Worm (Caenorhabditis elegans): Measurements from ENCODE around the gene C02F4.5.

C02F4.5 gene

DNA sequence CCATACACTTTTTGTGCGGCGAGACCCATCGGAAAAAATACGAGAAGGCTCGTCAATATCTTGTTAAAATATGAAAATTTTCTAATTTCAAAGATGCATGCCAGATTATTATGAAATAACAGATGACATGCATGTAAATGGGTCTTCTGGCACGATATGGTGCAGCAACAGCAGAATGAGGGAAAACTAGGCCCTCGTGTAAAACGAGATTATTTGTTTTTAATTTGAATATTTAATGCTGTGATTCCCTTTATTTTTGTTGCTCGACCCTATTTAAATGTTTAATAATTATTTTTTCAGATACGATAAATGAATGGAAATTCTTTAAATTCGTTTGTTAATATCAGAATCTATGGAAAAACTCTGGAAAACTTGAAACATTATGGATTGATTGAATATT, 37.7 kb upstream of the C02F4.5 start, which contains the start of gene him-8:
him-8 (plus strand) TSS at position 301 of the 400 bp plus-strand sequence.
- no peak for TF ChIP-seq ceh-39 (tag; optimal IDR thresholded peaks at IDR 0.05)
- no peak for TF ChIP-seq zip-8 (tag; optimal IDR thresholded peaks at IDR 0.05)
- TF ChIP-seq bed-3 (GFP tag; optimal IDR thresholded peaks at IDR 0.05) = no peak
- TF ChIP-seq ham-2 (GFP tag; optimal IDR thresholded peaks at IDR 0.05) = no peak
- TF ChIP-seq nhr-2 (tag; optimal IDR thresholded peaks at IDR 0.05) = no peak
- no peak for TF ChIP-seq nhr-12 (tag; optimal IDR thresholded peaks at IDR 0.05)
- no peak for TF ChIP-seq hlh-1 (tag; optimal IDR thresholded peaks at IDR 0.05)
- no peak for TF ChIP-seq ceh-83 (GFP tag; optimal IDR thresholded peaks at IDR 0.05)
- TF ChIP-seq sem-2 (GFP tag; optimal IDR thresholded peaks at IDR 0.05) = no peak
- TF ChIP-seq ceh-43 (GFP tag; optimal IDR thresholded peaks at IDR 0.05) = no peak
- TF ChIP-seq tbx-8 (GFP tag; optimal IDR thresholded peaks at IDR 0.05) = no peak

ce11 chrIV:10558415-10558814, 34.5 kb upstream of the C02F4.5 start, which contains the start of gene zim-3:
Gene zim-3, plus strand, starts transcription at chrIV:10558715.
- no peak for TF ChIP-seq hlh-1 (tag; optimal IDR thresholded peaks at IDR 0.05)

- TF ChIP-seq blmp-1 (tag; optimal IDR thresholded peaks at IDR 0.05) (no peak), ztf-11 (tag; optimal IDR thresholded peaks at IDR 0.05) (no peak), nhr-237 (tag; optimal IDR thresholded peaks at IDR 0.05) (no peak), unc-62 (GFP tag; optimal IDR thresholded peaks at IDR 0.05) (no peak), bed-3 (GFP tag; optimal IDR thresholded peaks at IDR 0.05) (no peak), mls-2 (tag; optimal IDR thresholded peaks at IDR 0.05) (no peak), mep-1 (tag; optimal IDR thresholded peaks at IDR 0.05) (no peak), nhr-28 (tag; optimal IDR thresholded peaks at IDR 0.05) (no peak), lin-32 (GFP tag; optimal IDR thresholded peaks at IDR 0.05) (no peak), lsy-2 (tag; optimal IDR thresholded peaks at IDR 0.05) (no peak), nhr-2 (tag; optimal IDR thresholded peaks at IDR 0.05) (no peak), tbx-8 (GFP tag; optimal IDR thresholded peaks at IDR 0.05) (no peak), unc-120 (tag; optimal IDR thresholded peaks at IDR 0.05; ENCODE audit: poor library complexity, severe bottlenecking) (no peak), mab-5 (tag; optimal IDR thresholded peaks at IDR 0.05) (no peak), ceh-39 (tag; optimal IDR thresholded peaks at IDR 0.05) (no peak), unc-39 (tag; optimal IDR thresholded peaks at IDR 0.05) (no peak), sptf-1 (tag; optimal IDR thresholded peaks at IDR 0.05) (no peak), drap-1 (GFP tag; optimal IDR thresholded peaks at IDR 0.05) (no peak), sem-2 (GFP tag; optimal IDR thresholded peaks at IDR 0.05) (no peak), snpc-4 (tag; optimal IDR thresholded peaks at IDR 0.05) (no peak)
These were observed 31.0 kb upstream of the C02F4.5 start, which contains the start of gene zim-2 for ce11 chrIV:10554947-10555346. Gene zim-2, plus strand, starts transcription at chrIV:10555247.

- no peak for TF ChIP-seq snpc-4 (tag; optimal IDR thresholded peaks at IDR 0.05)
- TF ChIP-seq elt-3 (tag; optimal IDR thresholded peaks at IDR 0.05) = no peak
- no peak for TF ChIP-seq unc-39 (tag; optimal IDR thresholded peaks at IDR 0.05)
- TF ChIP-seq mab-5 (tag; optimal IDR thresholded peaks at IDR 0.05) = no peak
- no peak for TF ChIP-seq tbx-8 (GFP tag; optimal IDR thresholded peaks at IDR 0.05)
- no peak for TF ChIP-seq M03D4.4 (tag; optimal IDR thresholded peaks at IDR 0.05)
- no peak for TF ChIP-seq blmp-1 (tag; optimal IDR thresholded peaks at IDR 0.05)
- TF ChIP-seq lin-13 (tag; optimal IDR thresholded peaks at IDR 0.05) = no peak
- TF ChIP-seq nhr-2 (tag; optimal IDR thresholded peaks at IDR 0.05) = no peak
- no peak for TF ChIP-seq ces-1 (GFP tag; optimal IDR thresholded peaks at IDR 0.05)
- no peak for TF ChIP-seq ceh-39 (tag; optimal IDR thresholded peaks at IDR 0.05)
These were observed 22.7 kb upstream of the C02F4.5 start, which contains the start of gene zim-1 for ce11 chrIV:10546589-10547136. Gene zim-1, plus strand, starts transcription at chrIV:10547086.

DNA sequence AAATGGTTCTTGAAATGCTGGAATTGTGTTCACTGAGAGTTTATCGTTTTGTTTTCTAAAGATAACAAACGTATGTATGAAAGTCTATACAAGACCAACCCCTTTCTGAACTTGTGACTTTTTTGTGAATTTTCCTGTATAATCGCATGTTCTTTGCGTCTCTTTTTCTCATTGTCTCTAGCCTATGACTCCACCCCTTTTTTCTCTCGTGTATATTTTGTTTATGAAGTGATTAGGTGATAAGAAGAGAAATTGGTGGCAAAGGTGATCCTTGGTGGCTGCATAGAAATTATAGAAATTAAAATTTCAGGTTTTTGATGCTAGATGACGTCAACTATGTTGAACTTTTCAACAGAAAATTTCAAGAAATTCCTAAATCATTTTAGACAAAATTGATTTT, 21.1 kb upstream of the C02F4.5 start, which contains the start of gene T07G12.5:
T07G12.5 (minus strand) TSS at position 101 of the 400 bp plus-strand sequence.
- TF ChIP-seq ham-2 (GFP tag; optimal IDR thresholded peaks at IDR 0.05) = no peak
- TF ChIP-seq nhr-76 (tag; optimal IDR thresholded peaks at IDR 0.05) = no peak
- no peak for TF ChIP-seq unc-39 (tag; optimal IDR thresholded peaks at IDR 0.05)
- TF ChIP-seq drap-1 (GFP tag; optimal IDR thresholded peaks at IDR 0.05) = no peak
- TF ChIP-seq unc-62 (GFP tag; optimal IDR thresholded peaks at IDR 0.05) = no peak
- TF ChIP-seq ces-1 (GFP tag; optimal IDR thresholded peaks at IDR 0.05) = no peak
- TF ChIP-seq zip-8 (tag; optimal IDR thresholded peaks at IDR 0.05) = no peak
- TF ChIP-seq lin-32 (GFP tag; optimal IDR thresholded peaks at IDR 0.05) = no peak
- TF ChIP-seq snpc-4 (tag; optimal IDR thresholded peaks at IDR 0.05) = no peak
- no peak for TF ChIP-seq M03D4.4 (tag; optimal IDR thresholded peaks at IDR 0.05)
- no peak for TF ChIP-seq mab-5 (tag; optimal IDR thresholded peaks at IDR 0.05)
- TF ChIP-seq sptf-1 (tag; optimal IDR thresholded peaks at IDR 0.05) = no peak
- no peak for TF ChIP-seq nhr-237 (tag; optimal IDR thresholded peaks at IDR 0.05)
- TF ChIP-seq lsy-2 (tag; optimal IDR thresholded peaks at IDR 0.05) = no peak
- no peak for TF ChIP-seq mep-1 (tag; optimal IDR thresholded peaks at IDR 0.05)

Measured in whole organism, mixed stage, embryonic.